Fruit fly (Drosophila melanogaster) whole organism, embryonic: ENCODE data around the gene CG4914.

Experiments used
- Adf1 ChIP-seq: fragments of 200-800 bp; sonication (Bioruptor generic); IDR thresholded peaks from 2 replicates; pipeline ENCODE4 v1.3.6; 2022; ENCODE audit warnings: missing biosample characterization, missing genetic modification characterization
- CG1024 ChIP-seq: fragments of 200-800 bp; sonication (Bioruptor generic); IDR thresholded peaks from 2 replicates; pipeline ENCODE4 v1.3.6; 2022; ENCODE audit warnings: missing biosample characterization, missing genetic modification characterization
- CG10979 ChIP-seq: fragments of 200-800 bp; sonication (Bioruptor generic); optimal IDR thresholded peaks from 2 replicates; lab custom pipeline; 2018; ENCODE audit warnings: missing biosample characterization, mild to moderate bottlenecking, missing genetic modification characterization, moderate library complexity
- CG11398 ChIP-seq: fragments of 200-800 bp; sonication (Bioruptor generic); optimal IDR thresholded peaks from 2 replicates; lab custom pipeline; 2016; ENCODE audit warnings: missing biosample characterization, missing genetic modification characterization
- CG11723 ChIP-seq: fragments of 200-800 bp; sonication (Bioruptor generic); optimal IDR thresholded peaks from 2 replicates; lab custom pipeline; 2017; ENCODE audit warnings: missing biosample characterization, mild to moderate bottlenecking, missing genetic modification characterization
- CG12299 ChIP-seq: fragments of 200-800 bp; sonication (Bioruptor generic); optimal IDR thresholded peaks from 2 replicates; lab custom pipeline; 2018; ENCODE audit warnings: missing biosample characterization, mild to moderate bottlenecking, missing genetic modification characterization
- CG12391 ChIP-seq: fragments of 200-800 bp; sonication (Bioruptor generic); optimal IDR thresholded peaks from 3 replicates; lab custom pipeline; 2018; ENCODE audit warnings: missing biosample characterization, mild to moderate bottlenecking, missing genetic modification characterization, moderate library complexity
- CG1647 ChIP-seq: fragments of 200-800 bp; sonication (Bioruptor generic); optimal IDR thresholded peaks from 3 replicates; lab custom pipeline; 2016; ENCODE audit warnings: missing biosample characterization, missing genetic modification characterization
- CG16815 ChIP-seq: fragments of 200-800 bp; sonication (Bioruptor generic); optimal IDR thresholded peaks from 3 replicates; lab custom pipeline; 2017; ENCODE audit warnings: missing biosample characterization, mild to moderate bottlenecking, missing genetic modification characterization
- CG1792 ChIP-seq: fragments of 200-800 bp; sonication (Bioruptor generic); optimal IDR thresholded peaks from 2 replicates; lab custom pipeline; 2016; ENCODE audit warnings: missing biosample characterization, missing genetic modification characterization
- CG18011 ChIP-seq: fragments of 200-800 bp; sonication (Bioruptor generic); optimal IDR thresholded peaks from 2 replicates; lab custom pipeline; 2017; ENCODE audit warnings: missing biosample characterization, missing genetic modification characterization, mild to moderate bottlenecking, moderate library complexity, missing genotype
- CG2129 ChIP-seq: fragments of 200-800 bp; sonication (Bioruptor generic); IDR thresholded peaks from 2 replicates; pipeline ENCODE4 v1.3.6; 2022; ENCODE audit warnings: missing biosample characterization, missing genetic modification characterization; ENCODE audit not compliant: partially characterized antibody
- CG3726 ChIP-seq: fragments of 200-800 bp; sonication (Bioruptor generic); IDR thresholded peaks from 3 replicates; pipeline ENCODE4, ENCODE4 v1.3.6; 2022; ENCODE audit warnings: missing biosample characterization, missing genetic modification characterization
- CG4282 ChIP-seq: fragments of 200-800 bp; sonication (Bioruptor generic); optimal IDR thresholded peaks from 2 replicates; lab custom pipeline; 2016; ENCODE audit warnings: missing biosample characterization, missing genetic modification characterization
- CG4404 ChIP-seq: fragments of 200-800 bp; sonication (Bioruptor generic); IDR thresholded peaks from 2 replicates; pipeline ENCODE4 v1.3.6; 2022; ENCODE audit warnings: missing biosample characterization, missing genetic modification characterization
- CG4707 ChIP-seq: fragments of 200-800 bp; sonication (Bioruptor generic); optimal IDR thresholded peaks from 2 replicates; lab custom pipeline; 2018; ENCODE audit warnings: missing biosample characterization, mild to moderate bottlenecking, missing genetic modification characterization, moderate library complexity
- CG5180 ChIP-seq: fragments of 200-800 bp; sonication (Bioruptor generic); optimal IDR thresholded peaks from 3 replicates; lab custom pipeline; 2017; ENCODE audit warnings: missing biosample characterization, missing genetic modification characterization, mild to moderate bottlenecking, moderate library complexity, missing genetic modification reagents
- CG6765 ChIP-seq: fragments of 200-800 bp; sonication (Bioruptor generic); optimal IDR thresholded peaks from 3 replicates; lab custom pipeline; 2017; ENCODE audit warnings: missing biosample characterization, mild to moderate bottlenecking, missing genetic modification characterization
- CG8765 ChIP-seq: fragments of 200-800 bp; sonication (Bioruptor generic); IDR thresholded peaks from 2 replicates; pipeline ENCODE4 v1.3.6; 2022; ENCODE audit warnings: missing biosample characterization, missing genetic modification characterization
- CkIIα-i1 ChIP-seq: fragments of 200-800 bp; sonication (Bioruptor generic); IDR thresholded peaks from 2 replicates; pipeline ENCODE4 v1.3.6; 2022; ENCODE audit warnings: missing biosample characterization, missing genetic modification characterization
- Dip3 ChIP-seq: fragments of 200-800 bp; sonication (Bioruptor generic); optimal IDR thresholded peaks from 3 replicates; lab custom pipeline; 2016; ENCODE audit warnings: missing biosample characterization, missing genetic modification characterization
- Doc3 ChIP-seq: fragments of 200-800 bp; sonication (Bioruptor generic); IDR thresholded peaks from 3 replicates; pipeline ENCODE4 v1.3.6; 2022; ENCODE audit warnings: missing biosample characterization, missing genetic modification characterization; ENCODE audit not compliant: partially characterized antibody
- E2f2 ChIP-seq: fragments of 200-800 bp; sonication (Bioruptor generic); IDR thresholded peaks from 2 replicates; pipeline ENCODE4 v1.3.6; 2022; ENCODE audit warnings: missing biosample characterization, missing genetic modification characterization
- Gug ChIP-seq: fragments of 200-800 bp; sonication (Bioruptor generic); IDR thresholded peaks from 4 replicates; pipeline ENCODE4 v1.3.6; 2022; ENCODE audit warnings: missing biosample characterization, missing genetic modification characterization
- Lpt ChIP-seq: fragments of >200 bp; optimal IDR thresholded peaks from 2 replicates; lab custom pipeline; 2018; ENCODE audit warnings: missing biosample characterization, missing genetic modification characterization
- Med ChIP-seq: fragments of 200-800 bp; sonication (Bioruptor generic); peaks from one replicate; lab custom pipeline; 2016; ENCODE audit warnings: missing biosample characterization, missing genetic modification characterization, mild to moderate bottlenecking, inconsistent platforms, moderate library complexity
- Nf-YA ChIP-seq: fragments of 200-800 bp; sonication (Bioruptor generic); IDR thresholded peaks from 2 replicates; pipeline ENCODE4 v1.3.6; 2022; ENCODE audit warnings: missing biosample characterization, missing genetic modification characterization
- Ptx1 ChIP-seq: fragments of 200-800 bp; sonication (Bioruptor generic); IDR thresholded peaks from 2 replicates; pipeline ENCODE4 v1.3.6; 2022; ENCODE audit warnings: missing biosample characterization, missing genetic modification characterization
- TFAM ChIP-seq: fragments of 200-800 bp; sonication (Bioruptor generic); optimal IDR thresholded peaks from 2 replicates; lab custom pipeline; 2017; ENCODE audit warnings: missing biosample characterization, missing genetic modification characterization, inconsistent platforms
- YL-1 ChIP-seq: fragments of 200-800 bp; sonication (Bioruptor generic); optimal IDR thresholded peaks from 3 replicates; lab custom pipeline; 2017; ENCODE audit warnings: missing biosample characterization, mild to moderate bottlenecking, missing genetic modification characterization
- abd-A ChIP-seq: fragments of 200-800 bp; sonication (Bioruptor generic); optimal IDR thresholded peaks from 3 replicates; lab custom pipeline; 2019; ENCODE audit warnings: missing biosample characterization, mild to moderate bottlenecking, missing genetic modification characterization, moderate library complexity
- amos ChIP-seq: fragments of 200-800 bp; sonication (Bioruptor generic); IDR thresholded peaks from 2 replicates; pipeline ENCODE4 v1.3.6; 2022; ENCODE audit warnings: missing biosample characterization, missing genetic modification characterization; ENCODE audit not compliant: partially characterized antibody
- ap ChIP-seq: fragments of 200-800 bp; sonication (Bioruptor generic); IDR thresholded peaks from 2 replicates; pipeline ENCODE4 v1.3.6; 2022; ENCODE audit warnings: missing biosample characterization, missing genetic modification characterization
- bsh ChIP-seq, 2 experiments: fragments of 200-800 bp; sonication (Bioruptor generic); optimal IDR thresholded peaks; 2 replicates each; lab custom pipeline; 2017 to 2018; ENCODE audit warnings: mild to moderate bottlenecking in 2 of 2, missing biosample characterization in 2 of 2, missing genetic modification characterization in 2 of 2, moderate library complexity in 1 of 2
- cas ChIP-seq: fragments of 200-800 bp; sonication (Bioruptor generic); IDR thresholded peaks from 2 replicates; pipeline ENCODE4 v1.3.6; 2022; ENCODE audit warnings: missing biosample characterization, missing genetic modification characterization
- caup ChIP-seq: fragments of 200-800 bp; sonication (Bioruptor generic); optimal IDR thresholded peaks from 3 replicates; lab custom pipeline; 2017; ENCODE audit warnings: missing biosample characterization, mild to moderate bottlenecking, missing genetic modification characterization, moderate library complexity; ENCODE audit not compliant: severe bottlenecking
- dati ChIP-seq: fragments of 200-800 bp; sonication (Bioruptor generic); IDR thresholded peaks from 2 replicates; pipeline ENCODE4 v1.3.6; 2022; ENCODE audit warnings: missing biosample characterization, missing genetic modification characterization
- emc ChIP-seq: fragments of 200-800 bp; sonication (Bioruptor generic); optimal IDR thresholded peaks from 2 replicates; lab custom pipeline; 2016; ENCODE audit warnings: missing biosample characterization, missing genetic modification characterization
- exex ChIP-seq: fragments of 200-800 bp; sonication (Bioruptor generic); optimal IDR thresholded peaks from 4 replicates; lab custom pipeline; 2018; ENCODE audit warnings: missing biosample characterization, mild to moderate bottlenecking, missing genetic modification characterization, moderate library complexity
- hb ChIP-seq: fragments of 200-800 bp; sonication (Bioruptor generic); IDR thresholded peaks from 3 replicates; pipeline ENCODE4 v1.3.6; 2022; ENCODE audit warnings: missing biosample characterization, missing genetic modification characterization; ENCODE audit not compliant: partially characterized antibody
- mam ChIP-seq: fragments of 200-800 bp; sonication (Bioruptor generic); optimal IDR thresholded peaks from 3 replicates; lab custom pipeline; 2016; ENCODE audit warnings: missing biosample characterization, missing genetic modification characterization
- ranshi ChIP-seq: fragments of 200-800 bp; sonication (Bioruptor generic); IDR thresholded peaks from 2 replicates; pipeline ENCODE4 v1.3.6; 2022; ENCODE audit warnings: missing biosample characterization, missing genetic modification characterization
- rib ChIP-seq: fragments of 200-800 bp; sonication (Bioruptor generic); IDR thresholded peaks from 2 replicates; pipeline ENCODE4 v1.3.6; 2022; ENCODE audit warnings: missing biosample characterization, missing genetic modification characterization
- salm ChIP-seq: fragments of 200-800 bp; sonication (Bioruptor generic); optimal IDR thresholded peaks from 2 replicates; lab custom pipeline; 2018; ENCODE audit warnings: missing biosample characterization, mild to moderate bottlenecking, missing genetic modification characterization
- scrt ChIP-seq: fragments of 200-800 bp; sonication (Bioruptor generic); optimal IDR thresholded peaks from 2 replicates; lab custom pipeline; 2018; ENCODE audit warnings: missing biosample characterization, mild to moderate bottlenecking, missing genetic modification characterization, moderate library complexity
- sd ChIP-seq: fragments of 200-800 bp; sonication (Bioruptor generic); optimal IDR thresholded peaks from 3 replicates; lab custom pipeline; 2018; ENCODE audit warnings: missing biosample characterization, mild to moderate bottlenecking, missing genetic modification characterization, moderate library complexity
- tin ChIP-seq: fragments of 200-800 bp; sonication (Bioruptor generic); optimal IDR thresholded peaks from 3 replicates; lab custom pipeline; 2016; ENCODE audit warnings: missing biosample characterization, missing genetic modification characterization
- wek ChIP-seq: fragments of 200-800 bp; sonication (Bioruptor generic); optimal IDR thresholded peaks from 3 replicates; lab custom pipeline; 2018; ENCODE audit warnings: missing biosample characterization, mild to moderate bottlenecking, missing genetic modification characterization, moderate library complexity

The CG4914 gene

DNA sequence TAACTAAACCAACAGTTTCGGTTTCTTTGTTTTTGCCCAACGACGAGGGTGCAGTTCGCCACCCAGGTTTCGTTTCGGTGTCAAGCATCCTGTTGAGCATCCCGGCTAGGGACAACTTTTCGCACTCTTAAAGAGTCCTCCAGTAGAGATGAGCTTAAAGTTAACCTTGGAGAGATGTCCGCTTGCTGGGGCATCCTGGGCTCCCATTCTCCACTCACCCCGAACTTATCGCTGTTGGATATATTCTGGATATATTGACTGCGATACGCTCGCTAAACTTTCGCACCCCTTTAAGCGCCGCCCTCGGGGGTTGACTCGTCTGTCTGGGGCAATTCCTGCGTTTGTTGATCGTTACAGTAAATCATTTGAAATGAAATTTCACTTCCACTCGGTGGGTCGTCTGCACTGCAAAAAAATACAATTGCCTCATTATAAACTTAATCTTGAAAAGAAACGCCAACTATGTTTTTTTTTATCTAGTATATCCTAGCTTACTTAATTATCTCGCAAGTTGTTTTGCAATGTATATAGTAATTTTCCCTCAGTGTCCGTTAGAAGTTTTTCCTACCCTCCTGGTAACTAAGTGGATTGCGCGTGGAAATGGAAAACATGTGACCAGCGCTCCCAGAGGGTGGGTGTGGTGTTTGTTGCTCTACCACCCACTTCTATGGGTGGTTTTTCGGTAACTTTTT lies 16.2 kb downstream of the CG4914 start (continued):
- peak; percentile 88 for TF ChIP-seq Ptx1 (GFP tag; lab: Robert Waterston, UW)
- peak; percentile 70 for TF ChIP-seq CG6765 (GFP tag; lab: Kevin White, UChicago)
- TF ChIP-seq tin (GFP tag; lab: Kevin White, UChicago) = peak; percentile 38
- peak; percentile 26 for TF ChIP-seq CG4707
- TF ChIP-seq TFAM (GFP tag; lab: Kevin White, UChicago) = peak; percentile 57
- TF ChIP-seq CG11398 = peak; percentile 70
- no peak for TF ChIP-seq hb (GFP tag; lab: Robert Waterston, UW)
- no peak for TF ChIP-seq CG2129 (GFP tag; lab: Robert Waterston, UW)
- TF ChIP-seq Gug (GFP tag; lab: Robert Waterston, UW) = peak; percentile 82
- TF ChIP-seq YL-1 (GFP tag; lab: Kevin White, UChicago) = peak; percentile 16
- peak; percentile 78 for TF ChIP-seq CG1792 (GFP tag; lab: Kevin White, UChicago)
- TF ChIP-seq amos (GFP tag; lab: Robert Waterston, UW) = no peak
- peak; percentile 65 for TF ChIP-seq Nf-YA (GFP tag; lab: Robert Waterston, UW)
- TF ChIP-seq CG8765 (GFP tag; lab: Robert Waterston, UW) = 0 out of 2 replicates have a peak, but pooled peaks have one; percentile 33
- TF ChIP-seq ap (GFP tag; lab: Robert Waterston, UW) = peak; percentile 69
- peak; percentile 16 for TF ChIP-seq CG5180 (GFP tag; lab: Kevin White, UChicago)
- peak; percentile 51; the same call in 1 of the 3 replicates for TF ChIP-seq CG3726 (GFP tag; lab: Robert Waterston, UW)
- peak; percentile 81 for TF ChIP-seq CG12299 (tag; lab: Kevin White, UChicago)
- peak; percentile 8 for TF ChIP-seq CG18011 (GFP tag; lab: Kevin White, UChicago)
- TF ChIP-seq Doc3 (GFP tag; lab: Robert Waterston, UW) = no peak
- TF ChIP-seq bsh (GFP tag; optimal IDR thresholded peaks at IDR 0.05; lab: Kevin White, UChicago) = peak in 1 of 2 experiments; percentile 88
- peak; percentile 68 for TF ChIP-seq CG4404 (GFP tag; lab: Robert Waterston, UW)
- TF ChIP-seq CG12391 (tag; lab: Kevin White, UChicago) = peak; percentile 88
- peak; percentile 55; the same call in 1 of the 2 replicates for TF ChIP-seq E2f2 (GFP tag; lab: Robert Waterston, UW)
- peak; percentile 2; the same call in 1 of the 2 replicates for TF ChIP-seq dati (GFP tag; lab: Robert Waterston, UW)
- peak; percentile 82 for TF ChIP-seq CG10979 (tag; lab: Kevin White, UChicago)
- TF ChIP-seq CG1024 = peak; percentile 68; the same call in 1 of the 2 replicates
- TF ChIP-seq Lpt (GFP tag; lab: Kevin White, UChicago) = no peak
- TF ChIP-seq cas (GFP tag; lab: Robert Waterston, UW) = 0 out of 2 replicates have a peak, but pooled peaks have one; percentile 14
- peak; percentile 45 for TF ChIP-seq CG16815 (GFP tag; lab: Kevin White, UChicago)
- peak; percentile 35 for TF ChIP-seq wek (GFP tag; lab: Kevin White, UChicago)
- peak; percentile 94 for TF ChIP-seq Med (GFP tag; lab: Kevin White, UChicago)
- peak; percentile 78 for TF ChIP-seq scrt (GFP tag; lab: Kevin White, UChicago)
- TF ChIP-seq Dip3 (GFP tag; lab: Kevin White, UChicago) = peak; percentile 27
- TF ChIP-seq sd = peak; percentile 63
- peak; percentile 41 for TF ChIP-seq CG1647 (GFP tag; lab: Kevin White, UChicago)
- peak; percentile 76 for TF ChIP-seq caup
- peak; percentile 13; the same call in 1 of the 2 replicates for TF ChIP-seq Adf1 (GFP tag; lab: Robert Waterston, UW)
- peak; percentile 66; the same call in 1 of the 2 replicates for TF ChIP-seq rib (GFP tag; lab: Robert Waterston, UW)
- TF ChIP-seq CkIIα-i1 (GFP tag; lab: Robert Waterston, UW) = no peak
- TF ChIP-seq mam = peak; percentile 78
- TF ChIP-seq ranshi (GFP tag; lab: Robert Waterston, UW) = peak; percentile 69
- peak; percentile 57 for TF ChIP-seq exex (tag; lab: Kevin White, UChicago)
- TF ChIP-seq CG4282 (GFP tag; lab: Kevin White, UChicago) = peak; percentile 26
- peak; percentile 60 for TF ChIP-seq salm
- TF ChIP-seq emc (GFP tag; lab: Kevin White, UChicago) = peak; percentile 56
- TF ChIP-seq abd-A = peak; percentile 98
- TF ChIP-seq CG11723 = peak; percentile 58
